Worm (Caenorhabditis elegans): Measurements from ENCODE around the gene neg-1.

- TF ChIP-seq nhr-27 (tag; optimal IDR thresholded peaks at IDR 0.05) = no peak
- no peak for TF ChIP-seq athp-1 (tag; optimal IDR thresholded peaks at IDR 0.05)
- TF ChIP-seq ztf-22 (GFP tag; optimal IDR thresholded peaks at IDR 0.05) = no peak
- TF ChIP-seq ama-1 (optimal IDR thresholded peaks at IDR 0.05) = no peak
- TF ChIP-seq ama-1 (GFP tag; optimal IDR thresholded peaks at IDR 0.05) = no peak
- TF ChIP-seq pbrm-1 (GFP tag; IDR thresholded peaks at IDR 0.05) = no peak
- TF ChIP-seq nhr-80 (tag; optimal IDR thresholded peaks at IDR 0.05) = no peak
- TF ChIP-seq T07F8.4 (tag; optimal IDR thresholded peaks at IDR 0.05) = no peak
- TF ChIP-seq egl-44 (GFP tag; IDR thresholded peaks at IDR 0.05) = no peak
- no peak for TF ChIP-seq mxl-1 (tag; optimal IDR thresholded peaks at IDR 0.05)
- TF ChIP-seq pha-4 (tag; optimal IDR thresholded peaks at IDR 0.05) = no peak
- TF ChIP-seq rpc-1 (optimal IDR thresholded peaks at IDR 0.05) = no peak
- no peak for TF ChIP-seq rpc-1 (tag; optimal IDR thresholded peaks at IDR 0.05)
- no peak for TF ChIP-seq F23B12.7 (tag; optimal IDR thresholded peaks at IDR 0.05; ENCODE audit: insufficient read depth)
- TF ChIP-seq dox-1 (GFP tag; IDR thresholded peaks at IDR 0.05) = no peak
- no peak for TF ChIP-seq unc-62 (GFP tag; optimal IDR thresholded peaks at IDR 0.05)
Observed at ce11 chrV:4341208-4341607, 33.5 kb downstream of the neg-1 start, which contains the start of gene glrx-3.

Data from whole organism, young adult.